Worm (Caenorhabditis elegans) whole organism, L4 larva: ENCODE results near the gene F14B8.5.

Source experiments
- F49E8.2 ChIP-seq: sonication (generic microtip); optimal IDR thresholded peaks from 2 replicates; lab custom pipeline; 2016; ENCODE audit warnings: missing compliant biosample characterization, mild to moderate bottlenecking, missing genetic modification characterization, borderline replicate concordance
- T20F7.1 ChIP-seq: fragments of 200-800 bp; sonication (Bioruptor generic); optimal IDR thresholded peaks from 2 replicates; lab custom pipeline; 2018; ENCODE audit warnings: mild to moderate bottlenecking, missing genetic modification characterization, missing compliant biosample characterization
- Y75B8A.6 ChIP-seq: fragments of 200-800 bp; sonication (Bioruptor generic); IDR thresholded peaks from 2 replicates; pipeline ENCODE4 v1.3.6; 2022; ENCODE audit warnings: missing genetic modification reagents, missing genetic modification characterization, missing compliant biosample characterization
- ZK337.2 ChIP-seq: fragments of 200-800 bp; sonication (Bioruptor generic); IDR thresholded peaks from 2 replicates; pipeline ENCODE4 v1.3.6; 2022; ENCODE audit warnings: missing genetic modification reagents, missing genetic modification characterization, missing compliant biosample characterization
- aha-1 ChIP-seq: fragments of 150-350 bp; peaks from one replicate; lab custom pipeline; 2014; ENCODE audit warnings: missing biosample characterization, missing genetic modification characterization
- ceh-82 ChIP-seq: sonication (generic microtip); optimal IDR thresholded peaks from 2 replicates; lab custom pipeline; 2017; ENCODE audit warnings: missing biosample characterization, missing genetic modification characterization
- cey-2 ChIP-seq: sonication (generic microtip); optimal IDR thresholded peaks from 3 replicates; lab custom pipeline; 2017; ENCODE audit warnings: missing genetic modification characterization, mild to moderate bottlenecking, missing compliant biosample characterization, antibody characterized with exemption, borderline replicate concordance; ENCODE audit not compliant: insufficient read depth
- daf-16 ChIP-seq, 3 experiments: sonication (generic microtip); optimal IDR thresholded peaks; 2 replicates each; lab custom pipeline; 2016 to 2017; ENCODE audit warnings: missing genetic modification characterization in 3 of 3, missing genetic modification reagents in 3 of 3, mild to moderate bottlenecking in 2 of 3, missing compliant biosample characterization in 2 of 3, missing biosample characterization in 1 of 3, moderate library complexity in 1 of 3
- dmd-6 ChIP-seq: fragments of 200-800 bp; sonication (Bioruptor generic); IDR thresholded peaks from 2 replicates; pipeline ENCODE4 v1.3.6; 2022; ENCODE audit warnings: missing genetic modification reagents, missing genetic modification characterization, missing compliant biosample characterization
- dmd-9 ChIP-seq: fragments of 200-800 bp; sonication (Bioruptor generic); IDR thresholded peaks from 2 replicates; pipeline ENCODE4 v1.3.6; 2022; ENCODE audit warnings: missing genetic modification reagents, missing genetic modification characterization, missing compliant biosample characterization
- dve-1 ChIP-seq: sonication (generic microtip); optimal IDR thresholded peaks from 2 replicates; lab custom pipeline; 2017; ENCODE audit warnings: antibody characterized with exemption, mild to moderate bottlenecking, missing genetic modification characterization, missing compliant biosample characterization; ENCODE audit not compliant: insufficient read depth
- egl-27 ChIP-seq: sonication (generic microtip); optimal IDR thresholded peaks from 3 replicates; lab custom pipeline; 2017; ENCODE audit warnings: missing biosample characterization, missing genetic modification reagents, missing genetic modification characterization
- egl-43 ChIP-seq: fragments of 200-800 bp; sonication (Bioruptor generic); IDR thresholded peaks from 2 replicates; pipeline ENCODE4 v1.3.6; 2022; ENCODE audit warnings: missing genetic modification reagents, missing genetic modification characterization, missing compliant biosample characterization
- gei-8 ChIP-seq: fragments of 200-800 bp; sonication (Bioruptor generic); optimal IDR thresholded peaks from 2 replicates; lab custom pipeline; 2018; ENCODE audit warnings: mild to moderate bottlenecking, missing genetic modification characterization, missing compliant biosample characterization
- hlh-11 ChIP-seq: fragments of 200-800 bp; sonication (Bioruptor generic); optimal IDR thresholded peaks from 2 replicates; lab custom pipeline; 2018; ENCODE audit warnings: mild to moderate bottlenecking, missing genetic modification characterization, missing compliant biosample characterization
- hlh-30 ChIP-seq: sonication (generic microtip); optimal IDR thresholded peaks from 2 replicates; lab custom pipeline; 2017; ENCODE audit warnings: antibody characterized with exemption, mild to moderate bottlenecking, missing genetic modification characterization, missing compliant biosample characterization; ENCODE audit not compliant: insufficient read depth
- hmg-1.1 ChIP-seq: fragments of 200-800 bp; sonication (Bioruptor generic); IDR thresholded peaks from 2 replicates; pipeline ENCODE4 v1.3.6; 2022; ENCODE audit warnings: missing genetic modification reagents, missing genetic modification characterization, missing compliant biosample characterization
- jun-1 ChIP-seq: fragments of 150-350 bp; optimal IDR thresholded peaks from 2 replicates; lab custom pipeline; 2014; ENCODE audit warnings: missing biosample characterization, missing genetic modification reagents, missing genetic modification characterization
- lin-29 ChIP-seq: fragments of 200-800 bp; sonication (Bioruptor generic); IDR thresholded peaks from 2 replicates; pipeline ENCODE4 v1.3.6; 2022; ENCODE audit warnings: missing genetic modification reagents, missing genetic modification characterization, missing compliant biosample characterization
- madf-5 ChIP-seq, 2 experiments: fragments of 200-800 bp; sonication (Bioruptor generic); IDR thresholded peaks; 2 replicates each; pipeline ENCODE4 v1.3.6; 2022; ENCODE audit warnings: missing compliant biosample characterization in 2 of 2, missing genetic modification characterization in 2 of 2
- mdl-1 ChIP-seq, 2 experiments: fragments of 150-350 bp in 1 of 2; sonication (generic microtip) in 1 of 2; optimal IDR thresholded peaks; 2 replicates each; lab custom pipeline; 2014 to 2017; ENCODE audit warnings: missing biosample characterization in 2 of 2, missing genetic modification characterization in 2 of 2
- mep-1 ChIP-seq: fragments of 150-350 bp; sonication (generic microtip); optimal IDR thresholded peaks from 3 replicates; lab custom pipeline; 2014; ENCODE audit warnings: missing biosample characterization, missing genetic modification characterization
- nhr-10 ChIP-seq: fragments of 150-350 bp; optimal IDR thresholded peaks from 2 replicates; lab custom pipeline; 2014; ENCODE audit warnings: missing biosample characterization, missing genetic modification characterization
- nhr-237 ChIP-seq: sonication (generic microtip); optimal IDR thresholded peaks from 2 replicates; lab custom pipeline; 2017; ENCODE audit warnings: missing biosample characterization, missing genetic modification characterization
- nhr-28 ChIP-seq: fragments of 150-350 bp; optimal IDR thresholded peaks from 2 replicates; lab custom pipeline; 2014; ENCODE audit warnings: missing biosample characterization, missing genetic modification characterization
- nhr-41 ChIP-seq: fragments of 200-800 bp; sonication (Bioruptor generic); IDR thresholded peaks from 2 replicates; pipeline ENCODE4 v1.3.6; 2022; ENCODE audit warnings: missing genetic modification reagents, missing genetic modification characterization, missing compliant biosample characterization
- nhr-48 ChIP-seq: sonication (generic microtip); optimal IDR thresholded peaks from 2 replicates; lab custom pipeline; 2016; ENCODE audit warnings: mild to moderate bottlenecking, missing genetic modification characterization, missing compliant biosample characterization
- nhr-77 ChIP-seq: fragments of 150-350 bp; optimal IDR thresholded peaks from 2 replicates; lab custom pipeline; 2014; ENCODE audit warnings: missing biosample characterization, missing genetic modification characterization
- pqm-1 ChIP-seq: sonication (generic microtip); optimal IDR thresholded peaks from 2 replicates; lab custom pipeline; 2017; ENCODE audit warnings: missing biosample characterization, missing genetic modification characterization
- rbr-2 ChIP-seq: sonication (generic microtip); optimal IDR thresholded peaks from 2 replicates; lab custom pipeline; 2016; ENCODE audit warnings: missing genotype, missing genetic modification characterization, missing compliant biosample characterization
- set-16 ChIP-seq: fragments of 200-800 bp; sonication (Bioruptor generic); IDR thresholded peaks from 2 replicates; pipeline ENCODE4 v1.3.6; 2022; ENCODE audit warnings: missing genetic modification reagents, missing genetic modification characterization, missing compliant biosample characterization
- skn-1 ChIP-seq: fragments of 150-350 bp; optimal IDR thresholded peaks from 2 replicates; lab custom pipeline; 2014; ENCODE audit warnings: missing biosample characterization, missing genetic modification characterization
- snpc-1.2 ChIP-seq: fragments of 200-800 bp; sonication (Bioruptor generic); IDR thresholded peaks from 2 replicates; pipeline ENCODE4 v1.3.6; 2022; ENCODE audit warnings: missing genetic modification reagents, missing genetic modification characterization, missing compliant biosample characterization
- spr-3 ChIP-seq: fragments of 200-800 bp; sonication (Bioruptor generic); optimal IDR thresholded peaks from 2 replicates; lab custom pipeline; 2018; ENCODE audit warnings: mild to moderate bottlenecking, missing genetic modification characterization, missing compliant biosample characterization
- tra-1 ChIP-seq: fragments of 200-800 bp; sonication (Bioruptor generic); IDR thresholded peaks from 2 replicates; pipeline ENCODE4 v1.3.6; 2022; ENCODE audit warnings: missing genetic modification reagents, missing genetic modification characterization, missing compliant biosample characterization
- vab-7 ChIP-seq: fragments of 200-800 bp; sonication (Bioruptor generic); IDR thresholded peaks from 2 replicates; pipeline ENCODE4 v1.3.6; 2022; ENCODE audit warnings: missing genetic modification reagents, missing genetic modification characterization, missing compliant biosample characterization
- zag-1 ChIP-seq: fragments of 150-350 bp; optimal IDR thresholded peaks from 2 replicates; lab custom pipeline; 2014; ENCODE audit warnings: missing biosample characterization, missing genetic modification characterization
- zfp-3 ChIP-seq: fragments of 200-800 bp; sonication (Bioruptor generic); conservative IDR thresholded peaks from 2 replicates; pipeline ENCODE4 v1.3.6; 2022; ENCODE audit warnings: missing genetic modification reagents, missing genetic modification characterization, missing compliant biosample characterization

F14B8.5 gene

ce11 chrX:6928578-6928977, at the start of gene F14B8.5:
TSS of gene F14B8.5 (minus strand) at chrX:6928704.
- TF ChIP-seq dmd-6 (GFP tag; lab: Robert Waterston, UW) (peak; percentile 22; the same call in 1 of the 2 replicates), hlh-30 (tag; lab: Kevin White, UChicago) (no peak), nhr-28 (tag; lab: Kevin White, UChicago) (peak; percentile 11), dmd-9 (no peak), tra-1 (GFP tag; lab: Robert Waterston, UW) (no peak), jun-1 (tag; lab: Kevin White, UChicago) (no peak), hlh-11 (tag; lab: Kevin White, UChicago) (peak; percentile 45), nhr-10 (tag; lab: Kevin White, UChicago) (no peak), zfp-3 (no peak), nhr-41 (no peak), vab-7 (GFP tag; lab: Robert Waterston, UW) (no peak), hmg-1.1 (no peak), madf-5 (GFP tag; IDR thresholded peaks at IDR 0.05; lab: Robert Waterston, UW) (no peak), lin-29 (no peak), nhr-77 (no peak), egl-27 (tag; lab: Kevin White, UChicago) (no peak), pqm-1 (tag; lab: Kevin White, UChicago) (peak; percentile 14), ZK337.2 (GFP tag; lab: Robert Waterston, UW) (no peak), Y75B8A.6 (GFP tag; lab: Robert Waterston, UW) (no peak), nhr-237 (tag; lab: Kevin White, UChicago) (no peak), spr-3 (GFP tag; lab: Kevin White, UChicago) (no peak), skn-1 (no peak), daf-16 (GFP tag; optimal IDR thresholded peaks at IDR 0.05; lab: Kevin White, UChicago) (no peak), daf-16 (tag; optimal IDR thresholded peaks at IDR 0.05; lab: Kevin White, UChicago) (peak; percentile 46), set-16 (no peak), aha-1 (tag; lab: Kevin White, UChicago) (peak; percentile 87), cey-2 (no peak), zag-1 (tag; lab: Kevin White, UChicago) (no peak), nhr-48 (tag; lab: Kevin White, UChicago) (no peak), snpc-1.2 (no peak), dve-1 (peak; percentile 1), T20F7.1 (no peak)

- TF ChIP-seq vab-7 (GFP tag; lab: Robert Waterston, UW) (no peak), mep-1 (tag; lab: Kevin White, UChicago) (peak; percentile 31), mdl-1 (tag; optimal IDR thresholded peaks at IDR 0.05; lab: Kevin White, UChicago) (peak in 1 of 2 experiments; percentile 38), rbr-2 (tag; lab: Kevin White, UChicago) (peak; percentile 32), hmg-1.1 (0 out of 2 replicates have a peak, but pooled peaks have one; percentile 25)
Measured at ce11 chrX:6971301-6971700, 42.8 kb upstream of the F14B8.5 start.

ce11 chrX:6970134-6970533, 41.6 kb upstream of the F14B8.5 start:
- TF ChIP-seq ceh-82 (tag; lab: Kevin White, UChicago) (no peak), F49E8.2 (no peak), gei-8 (GFP tag; lab: Kevin White, UChicago) (no peak), egl-43 (GFP tag; lab: Robert Waterston, UW) (no peak)
